Fruit fly (Drosophila melanogaster) whole organism, wandering third instar larva: Measurements from ENCODE around the gene CG11356.

Experiments
- Abd-B ChIP-seq: fragments of >200 bp; optimal IDR thresholded peaks from 2 replicates; lab custom pipeline; 2017; ENCODE audit warnings: missing biosample characterization, missing genetic modification characterization
- Hnf4 ChIP-seq: fragments of 200-800 bp; sonication (Bioruptor generic); optimal IDR thresholded peaks from 2 replicates; lab custom pipeline; 2016; ENCODE audit warnings: missing biosample characterization, mild to moderate bottlenecking, missing genetic modification characterization
- Mio ChIP-seq: sonication (Bioruptor generic); optimal IDR thresholded peaks from 2 replicates; lab custom pipeline; 2016; ENCODE audit warnings: missing biosample characterization, missing genetic modification characterization
- Rel ChIP-seq, 2 experiments: fragments of 200-800 bp; sonication (Bioruptor generic) in 1 of 2; optimal IDR thresholded peaks; 2 replicates in 1 of 2; 3 replicates in 1 of 2; lab custom pipeline; 2016 to 2019; ENCODE audit warnings: mild to moderate bottlenecking in 2 of 2, missing biosample characterization in 2 of 2, missing genetic modification characterization in 2 of 2, moderate library complexity in 1 of 2
- dmrt93B ChIP-seq: fragments of 200-800 bp; sonication (Bioruptor generic); optimal IDR thresholded peaks from 2 replicates; lab custom pipeline; 2018; ENCODE audit warnings: missing biosample characterization, mild to moderate bottlenecking, missing genetic modification characterization
- fru ChIP-seq: fragments of 200-800 bp; sonication (Bioruptor generic); optimal IDR thresholded peaks from 3 replicates; lab custom pipeline; 2016; ENCODE audit warnings: missing biosample characterization, mild to moderate bottlenecking, missing genetic modification characterization
- sage ChIP-seq: fragments of 200-800 bp; sonication (Bioruptor generic); optimal IDR thresholded peaks from 2 replicates; lab custom pipeline; 2016; ENCODE audit warnings: missing biosample characterization, mild to moderate bottlenecking, missing genetic modification characterization

dm6 chrX:12084406-12084805 is 19.2 kb downstream of the CG11356 start:
- TF ChIP-seq Hnf4: no peak
- TF ChIP-seq Rel (GFP tag; optimal IDR thresholded peaks at IDR 0.05; lab: Kevin White, UChicago): no peak
- TF ChIP-seq Rel (tag; optimal IDR thresholded peaks at IDR 0.05; lab: Kevin White, UChicago): no peak
- TF ChIP-seq sage (GFP tag; lab: Kevin White, UChicago): no peak
- no peak for TF ChIP-seq dmrt93B
- peak; percentile 7 for TF ChIP-seq fru
- no peak for TF ChIP-seq Mio (GFP tag; lab: Kevin White, UChicago)
- TF ChIP-seq Abd-B (GFP tag; lab: Kevin White, UChicago): no peak
